Fruit fly (Drosophila melanogaster) whole organism, adult: ENCODE data around the gene CG8665.

Experiments
- CG11617 ChIP-seq: fragments of 200-800 bp; sonication (Bioruptor generic); optimal IDR thresholded peaks from 2 replicates; lab custom pipeline; 2017; ENCODE audit warnings: mild to moderate bottlenecking, missing biosample characterization, missing genetic modification reagents, missing genetic modification characterization
- CG12768 ChIP-seq: fragments of 200-800 bp; sonication (Bioruptor generic); optimal IDR thresholded peaks from 2 replicates; lab custom pipeline; 2017; ENCODE audit warnings: missing biosample characterization, missing genetic modification characterization, mild to moderate bottlenecking, moderate library complexity, missing genetic modification reagents
- CG14711 ChIP-seq: fragments of 200-800 bp; sonication (Bioruptor generic); optimal IDR thresholded peaks from 2 replicates; lab custom pipeline; 2018; ENCODE audit warnings: missing biosample characterization, mild to moderate bottlenecking, missing genetic modification characterization, moderate library complexity
- CG1620 ChIP-seq: fragments of 200-800 bp; sonication (Bioruptor generic); optimal IDR thresholded peaks from 2 replicates; lab custom pipeline; 2016; ENCODE audit warnings: missing biosample characterization, missing genetic modification characterization
- CG5204 ChIP-seq: fragments of 200-800 bp; sonication (Bioruptor generic); optimal IDR thresholded peaks from 2 replicates; lab custom pipeline; 2016; ENCODE audit warnings: missing biosample characterization, missing genetic modification characterization
- CG7045 ChIP-seq: fragments of 200-800 bp; sonication (Bioruptor generic); optimal IDR thresholded peaks from 2 replicates; lab custom pipeline; 2017; ENCODE audit warnings: missing biosample characterization, mild to moderate bottlenecking, missing genetic modification characterization
- Clk ChIP-seq: fragments of 200-800 bp; sonication (Bioruptor generic); optimal IDR thresholded peaks from 2 replicates; lab custom pipeline; 2017; ENCODE audit warnings: missing biosample characterization, missing genetic modification characterization
- Crg-1 ChIP-seq: fragments of 200-800 bp; sonication (Bioruptor generic); optimal IDR thresholded peaks from 2 replicates; lab custom pipeline; 2016; ENCODE audit warnings: missing biosample characterization, missing genetic modification characterization
- Mnt ChIP-seq: fragments of 200-800 bp; sonication (Bioruptor generic); optimal IDR thresholded peaks from 2 replicates; lab custom pipeline; 2016; ENCODE audit warnings: missing biosample characterization, mild to moderate bottlenecking, missing genetic modification characterization
- bab1 ChIP-seq: fragments of 200-800 bp; sonication (Bioruptor generic); optimal IDR thresholded peaks from 3 replicates; lab custom pipeline; 2019; ENCODE audit warnings: missing biosample characterization, mild to moderate bottlenecking, missing genetic modification characterization, moderate library complexity
- cic ChIP-seq: fragments of 200-800 bp; sonication (Bioruptor generic); optimal IDR thresholded peaks from 2 replicates; lab custom pipeline; 2017; ENCODE audit warnings: missing biosample characterization, mild to moderate bottlenecking, missing genetic modification characterization, moderate library complexity
- cnc ChIP-seq, 2 experiments: fragments of >200 bp; optimal IDR thresholded peaks; 2 replicates each; lab custom pipeline; 2017
- kay ChIP-seq: fragments of 200-800 bp; sonication (Bioruptor generic); peaks from one replicate; lab custom pipeline; 2016; ENCODE audit warnings: missing biosample characterization, missing genetic modification characterization, borderline replicate concordance
- ovo ChIP-seq: fragments of 200-800 bp; sonication (Bioruptor generic); optimal IDR thresholded peaks from 2 replicates; lab custom pipeline; 2016; ENCODE audit warnings: missing biosample characterization, missing genetic modification characterization
- pad ChIP-seq: fragments of 200-800 bp; sonication (Bioruptor generic); optimal IDR thresholded peaks from 3 replicates; lab custom pipeline; 2017; ENCODE audit warnings: missing biosample characterization, missing genetic modification characterization, mild to moderate bottlenecking, moderate library complexity, missing genetic modification reagents
- tj ChIP-seq: fragments of 200-800 bp; sonication (Bioruptor generic); optimal IDR thresholded peaks from 3 replicates; lab custom pipeline; 2017; ENCODE audit warnings: missing biosample characterization, mild to moderate bottlenecking, missing genetic modification characterization, moderate library complexity
- toe ChIP-seq: fragments of 200-800 bp; sonication (Bioruptor generic); optimal IDR thresholded peaks from 2 replicates; lab custom pipeline; 2016; ENCODE audit warnings: missing biosample characterization, missing genetic modification characterization

CG8665 gene

dm6 chr2L:21360916-21361315 lies 10.1 kb upstream of the CG8665 start, which contains the start of gene dtr:
Gene dtr, plus strand, starts transcription at chr2L:21361216.
- TF ChIP-seq CG1620: no peak

dm6 chr2L:21367296-21367695 lies 3.7 kb upstream of the CG8665 start:
- no peak for TF ChIP-seq kay (GFP tag; lab: Kevin White, UChicago)
- TF ChIP-seq cic: peak; percentile 11

dm6 chr2L:21369606-21370005 lies 1.4 kb upstream of the CG8665 start, which contains the start of gene Gr39b:
Gene Gr39b, minus strand, starts transcription at chr2L:21369706.
- TF ChIP-seq cic (no peak), CG12768 (GFP tag; lab: Kevin White, UChicago) (no peak)

- no peak for TF ChIP-seq CG1620
- no peak for TF ChIP-seq CG5204 (GFP tag; lab: Kevin White, UChicago)
- no peak for TF ChIP-seq Clk (GFP tag; lab: Kevin White, UChicago)
- no peak for TF ChIP-seq cic
- TF ChIP-seq toe (GFP tag; lab: Kevin White, UChicago): no peak
Measured at dm6 chr2L:21377984-21378383, 7.0 kb downstream of the CG8665 start.

- TF ChIP-seq pad (peak; percentile 19), ovo (GFP tag; lab: Kevin White, UChicago) (peak; percentile 65), CG5204 (GFP tag; lab: Kevin White, UChicago) (peak; percentile 15), CG1620 (no peak), cic (peak; percentile 25), CG7045 (GFP tag; lab: Kevin White, UChicago) (no peak)
Measured at dm6 chr2L:21379790-21380349, 8.8 kb downstream of the CG8665 start, which contains the start of gene nrv3. Gene nrv3, plus strand, starts transcription at chr2L:21380000.

dm6 chr2L:21381379-21381778 lies 10.4 kb downstream of the CG8665 start:
- TF ChIP-seq CG11617 (GFP tag; lab: Kevin White, UChicago): no peak
- no peak for TF ChIP-seq kay (GFP tag; lab: Kevin White, UChicago)
- TF ChIP-seq Mnt (GFP tag; lab: Kevin White, UChicago): no peak
- no peak for TF ChIP-seq CG14711 (tag; lab: Kevin White, UChicago)
- no peak for TF ChIP-seq cnc (optimal IDR thresholded peaks at IDR 0.05; lab: Kevin White, UChicago)
- TF ChIP-seq tj (GFP tag; lab: Kevin White, UChicago): no peak

- TF ChIP-seq kay (GFP tag; lab: Kevin White, UChicago) (no peak), bab1 (GFP tag; lab: Kevin White, UChicago) (peak; percentile 54), cic (no peak), Mnt (GFP tag; lab: Kevin White, UChicago) (no peak), ovo (GFP tag; lab: Kevin White, UChicago) (no peak), Crg-1 (no peak)
Measured at dm6 chr2L:21396714-21397654, 26.0 kb downstream of the CG8665 start.
